Fruit fly (Drosophila melanogaster): ENCODE results near the gene brk.
A peak's percentile ranks its signal among the peaks of the same experiment; 100 is the strongest.

Gene brk

dm6 chrX:7315925-7316650, 8.3 kb downstream of the brk start:
- TF ChIP-seq sens-2 (GFP tag; IDR thresholded peaks at IDR 0.05) (0 out of 2 replicates have a peak, but pooled peaks have one; percentile 8), CG17568 (GFP tag; optimal IDR thresholded peaks at IDR 0.05) (no peak), hbn (GFP tag; IDR thresholded peaks at IDR 0.05; ENCODE audit: partially characterized antibody) (no peak), sd (tag; optimal IDR thresholded peaks at IDR 0.05) (peak; percentile 71), tna (GFP tag; IDR thresholded peaks at IDR 0.05; ENCODE audit: partially characterized antibody) (no peak), pfk (GFP tag; optimal IDR thresholded peaks at IDR 0.05) (peak; percentile 89), CG2199 (GFP tag; IDR thresholded peaks at IDR 0.05) (peak; percentile 46; the same call in 1 of the 3 replicates), grn (GFP tag; optimal IDR thresholded peaks at IDR 0.05) (peak; percentile 82), Abd-B (GFP tag; optimal IDR thresholded peaks at IDR 0.05) (no peak), Dip3 (GFP tag; optimal IDR thresholded peaks at IDR 0.05) (no peak), CG2202 (tag; optimal IDR thresholded peaks at IDR 0.05) (no peak), exex (tag; optimal IDR thresholded peaks at IDR 0.05) (peak; percentile 91), CG12391 (tag; optimal IDR thresholded peaks at IDR 0.05) (no peak), CG6683 (GFP tag; optimal IDR thresholded peaks at IDR 0.05) (no peak), Rx (GFP tag; IDR thresholded peaks at IDR 0.05) (no peak), chinmo (GFP tag; IDR thresholded peaks at IDR 0.05; ENCODE audit: partially characterized antibody) (0 out of 4 replicates have a peak, but pooled peaks have one; percentile 46), lmd (GFP tag; IDR thresholded peaks at IDR 0.05) (no peak), CG15479 (GFP tag; optimal IDR thresholded peaks at IDR 0.05) (peak; percentile 30), CG10462 (GFP tag; optimal IDR thresholded peaks at IDR 0.05) (no peak), Med (GFP tag) (peak; percentile 50), cg (GFP tag; optimal IDR thresholded peaks at IDR 0.05) (peak; percentile 31), sug (tag; optimal IDR thresholded peaks at IDR 0.05) (peak; percentile 83)

dm6 chrX:7317214-7318210, 9.8 kb downstream of the brk start:
- TF ChIP-seq odd (GFP tag; optimal IDR thresholded peaks at IDR 0.05), result peak; percentile 19
- TF ChIP-seq Lpt (GFP tag; optimal IDR thresholded peaks at IDR 0.05), result no peak
- peak; percentile 3 for TF ChIP-seq lbe (GFP tag; optimal IDR thresholded peaks at IDR 0.05)
- peak; percentile 40 for TF ChIP-seq kni (GFP tag; optimal IDR thresholded peaks at IDR 0.05)
- peak; percentile 7 for TF ChIP-seq cwo (GFP tag; optimal IDR thresholded peaks at IDR 0.05)
- TF ChIP-seq oc (tag; optimal IDR thresholded peaks at IDR 0.05), result peak; percentile 48
- TF ChIP-seq Abd-B (GFP tag; optimal IDR thresholded peaks at IDR 0.05), result peak; percentile 20
- peak; percentile 86 for TF ChIP-seq grn (GFP tag; optimal IDR thresholded peaks at IDR 0.05)
- TF ChIP-seq abd-A (tag; optimal IDR thresholded peaks at IDR 0.05), result peak; percentile 68
- peak; percentile 38 for TF ChIP-seq lab (GFP tag; optimal IDR thresholded peaks at IDR 0.05)
- peak; percentile 61 for TF ChIP-seq pfk (GFP tag; optimal IDR thresholded peaks at IDR 0.05)
- peak; percentile 67 for TF ChIP-seq CG13894 (tag; optimal IDR thresholded peaks at IDR 0.05)
- TF ChIP-seq CG8290 (GFP tag; optimal IDR thresholded peaks at IDR 0.05), result peak; percentile 12
- no peak for TF ChIP-seq CG8290 (tag; optimal IDR thresholded peaks at IDR 0.05)
- peak; percentile 2 for TF ChIP-seq run (tag; optimal IDR thresholded peaks at IDR 0.05)
- peak in 1 of 2 experiments; percentile 29 for TF ChIP-seq eve (GFP tag; optimal IDR thresholded peaks at IDR 0.05)
- peak; percentile 81 for TF ChIP-seq cg (GFP tag; optimal IDR thresholded peaks at IDR 0.05)
- TF ChIP-seq Eip74EF (GFP tag; optimal IDR thresholded peaks at IDR 0.05), result peak in 1 of 2 experiments; percentile 34
- TF ChIP-seq Bgb (GFP tag; IDR thresholded peaks at IDR 0.05; ENCODE audit: partially characterized antibody), result peak; percentile 11; the same call in 1 of the 2 replicates
- peak; percentile 42; the same call in 1 of the 2 replicates for TF ChIP-seq onecut (GFP tag; IDR thresholded peaks at IDR 0.05)
- TF ChIP-seq Med (GFP tag), result peak; percentile 95
- TF ChIP-seq sd (tag; optimal IDR thresholded peaks at IDR 0.05), result peak; percentile 77
- TF ChIP-seq Awh (GFP tag; IDR thresholded peaks at IDR 0.05), result 0 out of 2 replicates have a peak, but pooled peaks have one; percentile 14
- TF ChIP-seq stc (GFP tag; IDR thresholded peaks at IDR 0.05), result no peak
- 0 out of 3 replicates have a peak, but pooled peaks have one; percentile 49 for TF ChIP-seq sr (GFP tag; IDR thresholded peaks at IDR 0.05)
- TF ChIP-seq Adf1 (GFP tag; IDR thresholded peaks at IDR 0.05), result 0 out of 2 replicates have a peak, but pooled peaks have one; percentile 17
- TF ChIP-seq sqz (GFP tag; optimal IDR thresholded peaks at IDR 0.05), result peak; percentile 43
- peak; percentile 38 for TF ChIP-seq gcm (GFP tag; optimal IDR thresholded peaks at IDR 0.05)
